Worm (Caenorhabditis elegans): ENCODE measurements around the gene srlf-34.

The srlf-34 gene

DNA sequence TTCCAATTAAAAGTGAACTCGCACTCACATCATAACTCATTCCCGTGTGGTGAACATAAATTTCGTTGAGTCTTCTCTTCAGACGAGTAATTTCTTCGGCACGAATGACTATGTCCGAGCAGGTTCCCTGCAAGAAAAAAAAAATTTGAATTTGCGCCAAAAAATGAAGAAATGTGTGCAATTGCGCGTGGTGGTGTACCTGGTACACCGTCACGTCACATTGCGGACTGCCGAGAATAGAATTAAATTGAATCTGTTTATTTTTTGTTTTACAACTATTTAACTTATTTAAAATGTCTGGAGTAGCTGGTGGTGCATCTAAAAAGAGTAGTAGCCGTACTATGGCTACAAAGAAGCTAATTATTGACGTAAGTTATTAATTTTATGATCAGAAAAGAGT lies 11.1 kb upstream of the srlf-34 start, which contains the start of gene mdt-22 (continued):
- no peak for TF ChIP-seq ceh-19 (GFP tag; optimal IDR thresholded peaks at IDR 0.05)
- no peak for TF ChIP-seq unc-55 (GFP tag; optimal IDR thresholded peaks at IDR 0.05)
- TF ChIP-seq ceh-34 (tag; optimal IDR thresholded peaks at IDR 0.05): peak; percentile 35
- TF ChIP-seq C08G9.2 (tag; optimal IDR thresholded peaks at IDR 0.05): peak; percentile 38
- TF ChIP-seq ceh-30 (tag; optimal IDR thresholded peaks at IDR 0.05): peak; percentile 34
- no peak for TF ChIP-seq ceh-45 (GFP tag; IDR thresholded peaks at IDR 0.05)
- no peak for TF ChIP-seq syd-9 (tag; optimal IDR thresholded peaks at IDR 0.05)
- no peak for TF ChIP-seq hlh-6 (tag; optimal IDR thresholded peaks at IDR 0.05)
- no peak for TF ChIP-seq che-1 (tag; optimal IDR thresholded peaks at IDR 0.05)
- no peak for TF ChIP-seq C38D4.7 (GFP tag; optimal IDR thresholded peaks at IDR 0.05)
- TF ChIP-seq hlh-15 (tag; optimal IDR thresholded peaks at IDR 0.05): no peak
- TF ChIP-seq tbx-2 (tag; optimal IDR thresholded peaks at IDR 0.05): peak; percentile 62
- peak; percentile 13 for TF ChIP-seq ets-4 (tag; optimal IDR thresholded peaks at IDR 0.05)

DNA sequence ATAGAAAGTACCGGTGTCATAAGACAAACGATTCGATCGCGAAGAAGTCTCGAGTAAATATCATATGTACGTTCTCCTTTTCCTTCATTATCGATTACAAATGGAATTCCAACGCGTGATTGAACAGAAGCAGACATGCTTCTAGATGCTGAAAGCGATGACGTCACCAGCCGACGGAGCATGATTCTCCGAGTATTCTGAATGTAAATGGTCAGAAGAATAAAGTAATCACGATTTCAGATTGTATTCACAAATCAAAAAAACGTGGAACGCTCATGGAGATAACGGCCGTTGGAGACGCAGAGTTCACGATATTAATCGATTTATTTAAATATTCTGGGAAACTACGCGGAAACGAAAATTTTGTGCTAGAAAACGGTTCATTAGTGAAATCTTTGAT lies 9.4 kb upstream of the srlf-34 start, which contains the start of gene clpp-1:
clpp-1 (minus strand) TSS at position 197 of the 400 bp plus-strand sequence.
- no peak for TF ChIP-seq hlh-8 (tag; optimal IDR thresholded peaks at IDR 0.05)
- TF ChIP-seq pat-9 (tag; optimal IDR thresholded peaks at IDR 0.05): no peak
- no peak for TF ChIP-seq K09A11.1 (tag; optimal IDR thresholded peaks at IDR 0.05; ENCODE audit: insufficient read depth)
- no peak for TF ChIP-seq madf-2 (tag; optimal IDR thresholded peaks at IDR 0.05)
- TF ChIP-seq ceh-6 (GFP tag; optimal IDR thresholded peaks at IDR 0.05): no peak
- no peak for TF ChIP-seq nhr-11 (tag; optimal IDR thresholded peaks at IDR 0.05)
- no peak for TF ChIP-seq pqm-1 (tag; optimal IDR thresholded peaks at IDR 0.05)

DNA sequence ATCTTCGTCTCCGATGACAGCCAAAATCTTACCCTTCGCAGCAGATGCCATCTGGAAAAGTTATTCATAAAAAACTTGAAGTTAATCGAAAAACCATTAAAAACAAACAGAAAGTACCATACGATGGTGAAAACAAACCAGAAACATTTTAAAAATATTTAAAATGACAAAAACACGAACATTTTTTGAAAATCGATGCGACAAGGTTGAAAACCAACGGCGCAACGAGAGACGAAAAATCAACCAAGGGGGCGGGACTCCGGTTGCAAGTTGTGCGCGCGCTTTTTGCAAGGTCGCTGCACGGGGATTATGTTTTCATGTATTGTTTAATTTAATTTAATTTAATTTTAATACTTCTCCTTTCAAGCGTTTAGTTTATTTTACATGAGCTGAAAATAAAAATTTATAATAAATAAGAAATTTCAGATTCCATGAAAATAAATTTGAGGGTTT lies 8.4 kb upstream of the srlf-34 start, which contains the start of gene vha-9:
vha-9 (minus strand) TSS at position 51 of the 453 bp plus-strand sequence.
- peak; percentile 51 for TF ChIP-seq ceh-14 (tag; optimal IDR thresholded peaks at IDR 0.05)
- TF ChIP-seq ztf-16 (tag; optimal IDR thresholded peaks at IDR 0.05): peak; percentile 7
- TF ChIP-seq fax-1 (tag; optimal IDR thresholded peaks at IDR 0.05): peak; percentile 5
- no peak for TF ChIP-seq sox-2 (GFP tag; IDR thresholded peaks at IDR 0.05)
- TF ChIP-seq ceh-2 (tag; optimal IDR thresholded peaks at IDR 0.05): peak; percentile 17
- peak; percentile 51 for TF ChIP-seq nfya-1 (tag; optimal IDR thresholded peaks at IDR 0.05)
- TF ChIP-seq unc-86 (tag; optimal IDR thresholded peaks at IDR 0.05): peak; percentile 2
- peak; percentile 22 for TF ChIP-seq lin-11 (tag; optimal IDR thresholded peaks at IDR 0.05)
- peak; percentile 78 for TF ChIP-seq unc-42 (tag; optimal IDR thresholded peaks at IDR 0.05)
- peak; percentile 51 for TF ChIP-seq ceh-31 (tag; optimal IDR thresholded peaks at IDR 0.05)
- TF ChIP-seq gmeb-2 (tag; optimal IDR thresholded peaks at IDR 0.05): peak; percentile 25
- TF ChIP-seq ceh-48 (tag; optimal IDR thresholded peaks at IDR 0.05): peak; percentile 31
- no peak for TF ChIP-seq nhr-11 (tag; optimal IDR thresholded peaks at IDR 0.05)
- no peak for TF ChIP-seq F13H6.1 (tag; optimal IDR thresholded peaks at IDR 0.05)
- TF ChIP-seq ceh-18 (tag; optimal IDR thresholded peaks at IDR 0.05): no peak
- TF ChIP-seq pax-1 (tag; optimal IDR thresholded peaks at IDR 0.05): peak; percentile 12

DNA sequence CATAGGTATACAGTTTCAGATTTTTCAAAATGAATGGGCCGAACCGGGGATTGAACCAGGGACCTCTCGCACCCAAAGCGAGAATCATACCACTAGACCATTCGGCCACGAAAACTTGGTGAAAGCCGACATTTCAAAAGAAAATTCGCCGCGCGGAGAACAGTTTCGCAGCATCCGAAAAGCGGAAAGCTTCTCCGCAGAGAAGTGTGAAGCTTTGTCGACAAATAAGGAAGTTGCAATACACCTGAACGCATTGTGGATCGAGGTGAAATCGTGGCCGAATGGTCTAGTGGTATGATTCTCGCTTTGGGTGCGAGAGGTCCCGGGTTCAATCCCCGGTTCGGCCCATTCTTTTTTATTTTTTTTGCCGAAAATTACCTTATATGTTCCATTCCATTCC lies 7.4 kb upstream of the srlf-34 start:
- TF ChIP-seq gmeb-2 (tag; optimal IDR thresholded peaks at IDR 0.05) (peak; percentile 5), ceh-45 (GFP tag; IDR thresholded peaks at IDR 0.05) (0 out of 2 replicates have a peak, but pooled peaks have one; percentile 8)

DNA sequence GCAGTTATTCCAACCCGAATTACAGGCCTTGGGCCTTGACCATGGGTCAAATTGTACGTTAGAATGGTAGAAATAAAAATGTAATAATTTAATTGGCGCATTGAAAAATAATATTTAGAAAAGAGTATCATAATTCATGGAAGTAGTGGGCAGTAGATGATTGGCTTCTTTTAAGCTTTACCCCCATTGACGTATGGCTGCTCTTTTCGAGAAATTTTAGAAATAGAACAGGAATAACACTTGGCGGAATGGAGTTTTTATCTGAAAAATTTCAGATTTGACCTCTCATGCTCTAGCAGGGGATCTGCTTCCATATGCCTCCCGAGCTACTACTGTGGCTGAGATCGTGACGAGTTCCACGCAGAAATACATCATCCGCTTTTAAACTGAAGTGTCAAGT lies 3.4 kb upstream of the srlf-34 start, which contains the start of gene gcy-4:
gcy-4 (minus strand) TSS at position 101 of the 400 bp plus-strand sequence.
- no peak for TF ChIP-seq ceh-34 (tag; optimal IDR thresholded peaks at IDR 0.05)
- no peak for TF ChIP-seq ceh-31 (tag; optimal IDR thresholded peaks at IDR 0.05)
- no peak for TF ChIP-seq ztf-16 (tag; optimal IDR thresholded peaks at IDR 0.05)
- no peak for TF ChIP-seq eyg-1 (tag; optimal IDR thresholded peaks at IDR 0.05)
- TF ChIP-seq elt-2 (tag; optimal IDR thresholded peaks at IDR 0.05): no peak
- no peak for TF ChIP-seq ceh-30 (tag; optimal IDR thresholded peaks at IDR 0.05)
- no peak for TF ChIP-seq unc-55 (GFP tag; optimal IDR thresholded peaks at IDR 0.05)
- TF ChIP-seq hlh-30 (tag; optimal IDR thresholded peaks at IDR 0.05; ENCODE audit: insufficient read depth): no peak
- no peak for TF ChIP-seq pha-2 (tag; optimal IDR thresholded peaks at IDR 0.05)
- TF ChIP-seq odd-2 (tag; optimal IDR thresholded peaks at IDR 0.05): no peak
- no peak for TF ChIP-seq nhr-232 (tag; optimal IDR thresholded peaks at IDR 0.05)
- no peak for TF ChIP-seq syd-9 (tag; optimal IDR thresholded peaks at IDR 0.05)

All from whole organism, late embryonic.